Fruit fly (Drosophila melanogaster): ENCODE results near the gene CG43245.

DNA sequence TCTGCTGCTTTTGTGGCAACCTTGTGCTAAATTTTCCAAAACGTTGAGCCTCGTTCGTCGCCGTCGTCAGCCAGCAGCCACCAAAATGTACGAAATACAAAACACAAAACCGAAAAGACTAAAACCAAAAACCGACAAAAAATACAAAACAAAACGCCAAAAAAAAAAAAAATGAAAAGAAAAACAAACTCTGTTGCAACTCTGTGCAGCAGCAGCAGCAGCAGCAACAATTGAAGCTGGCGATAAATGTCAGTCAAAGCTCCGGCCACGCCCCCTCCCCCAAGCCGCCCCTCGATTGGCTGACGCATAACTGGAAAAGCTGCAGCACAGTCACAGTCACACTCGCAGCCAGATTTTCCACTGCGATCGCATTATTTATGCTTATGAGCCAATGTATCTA lies 7.6 kb downstream of the CG43245 start:
- TF ChIP-seq CG8478 (optimal IDR thresholded peaks at IDR 0.05): no peak
- no peak for TF ChIP-seq CTCF (optimal IDR thresholded peaks at IDR 0.05)
